Worm (Caenorhabditis elegans): Measurements from ENCODE around the gene srh-16.

srh-16 gene

ce11 chrV:12251041-12251440 lies 40.6 kb upstream of the srh-16 start, which contains the start of gene T04H1.5:
Gene T04H1.5 (plus strand): TSS chrV:12251341.
- TF ChIP-seq fkh-8 (tag; optimal IDR thresholded peaks at IDR 0.05) (no peak), sup-37 (GFP tag; optimal IDR thresholded peaks at IDR 0.05) (no peak), ceh-82 (tag; optimal IDR thresholded peaks at IDR 0.05) (no peak), irx-1 (tag; optimal IDR thresholded peaks at IDR 0.05) (no peak), nhr-20 (tag; optimal IDR thresholded peaks at IDR 0.05) (no peak), ztf-11 (tag; optimal IDR thresholded peaks at IDR 0.05) (no peak), efl-1 (optimal IDR thresholded peaks at IDR 0.05) (no peak), efl-1 (GFP tag; optimal IDR thresholded peaks at IDR 0.05 in 1 of 2) (no peak), lin-13 (GFP tag; optimal IDR thresholded peaks at IDR 0.05) (no peak), ceh-8 (GFP tag; optimal IDR thresholded peaks at IDR 0.05) (no peak), blmp-1 (tag; optimal IDR thresholded peaks at IDR 0.05) (no peak), sox-4 (tag; optimal IDR thresholded peaks at IDR 0.05) (no peak), aha-1 (tag; optimal IDR thresholded peaks at IDR 0.05) (no peak), unc-130 (tag; optimal IDR thresholded peaks at IDR 0.05) (no peak), elt-3 (tag; optimal IDR thresholded peaks at IDR 0.05) (no peak), unc-86 (tag; optimal IDR thresholded peaks at IDR 0.05) (no peak)

DNA sequence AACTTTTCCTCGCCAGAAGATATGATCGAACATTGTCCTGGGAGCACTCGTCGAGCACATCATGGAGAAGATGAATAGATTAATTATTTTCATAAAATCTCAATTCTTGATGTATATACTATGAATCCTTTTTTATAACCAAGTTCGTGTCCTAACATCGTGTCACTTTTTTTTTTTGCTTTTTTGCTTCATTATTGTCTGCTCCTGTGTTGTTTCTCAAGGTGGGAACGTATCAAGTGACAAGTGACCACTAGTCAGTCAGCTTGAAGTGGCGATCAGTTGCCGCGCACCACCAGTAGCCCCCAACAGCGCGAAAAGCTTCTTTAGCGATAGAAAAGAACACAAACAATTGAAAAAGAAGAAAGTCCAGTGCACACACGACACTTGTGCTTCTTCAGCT lies 39.4 kb upstream of the srh-16 start, which contains the start of gene lrx-1:
Gene lrx-1, plus strand, starts transcription at position 301 of the 400 bp plus-strand sequence.
- no peak for TF ChIP-seq pqm-1 (tag; optimal IDR thresholded peaks at IDR 0.05)
- no peak for TF ChIP-seq grh-1 (GFP tag; IDR thresholded peaks at IDR 0.05)
- no peak for TF ChIP-seq aly-2 (tag; optimal IDR thresholded peaks at IDR 0.05)
- no peak for TF ChIP-seq nhr-20 (tag; optimal IDR thresholded peaks at IDR 0.05)
- TF ChIP-seq ceh-90 (tag; optimal IDR thresholded peaks at IDR 0.05): no peak

ce11 chrV:12255343-12255742 lies 36.3 kb upstream of the srh-16 start, which contains the start of gene T04H1.12:
Gene T04H1.12 (plus strand): TSS chrV:12255643.
- TF ChIP-seq nhr-20 (tag; optimal IDR thresholded peaks at IDR 0.05) (no peak), aly-2 (tag; optimal IDR thresholded peaks at IDR 0.05) (no peak), nhr-71 (tag; optimal IDR thresholded peaks at IDR 0.05) (no peak), sox-4 (tag; optimal IDR thresholded peaks at IDR 0.05) (no peak), tlp-1 (tag; optimal IDR thresholded peaks at IDR 0.05) (no peak), elt-2 (tag; optimal IDR thresholded peaks at IDR 0.05) (no peak), dpl-1 (GFP tag; optimal IDR thresholded peaks at IDR 0.05) (no peak), blmp-1 (tag; optimal IDR thresholded peaks at IDR 0.05) (no peak), nhr-28 (tag; optimal IDR thresholded peaks at IDR 0.05) (no peak), hpl-2 (GFP tag; optimal IDR thresholded peaks at IDR 0.05) (no peak), skn-1 (tag; optimal IDR thresholded peaks at IDR 0.05) (no peak), pag-3 (tag; optimal IDR thresholded peaks at IDR 0.05; ENCODE audit: borderline replicate concordance, insufficient read depth) (no peak), alr-1 (tag; optimal IDR thresholded peaks at IDR 0.05; ENCODE audit: borderline replicate concordance) (no peak), snpc-4 (tag; optimal IDR thresholded peaks at IDR 0.05) (no peak)

ce11 chrV:12256398-12256797 lies 35.3 kb upstream of the srh-16 start, which contains the start of gene ugt-55:
Gene ugt-55 (plus strand): TSS chrV:12256698.
- TF ChIP-seq irx-1 (tag; optimal IDR thresholded peaks at IDR 0.05) (no peak), nhr-85 (tag) (peak; percentile 45)

ce11 chrV:12258922-12259321 lies 32.7 kb upstream of the srh-16 start, which contains the start of gene ugt-56:
Gene ugt-56 (plus strand): TSS chrV:12258982.
- TF ChIP-seq ceh-8 (GFP tag; optimal IDR thresholded peaks at IDR 0.05): no peak
- TF ChIP-seq ama-1 (optimal IDR thresholded peaks at IDR 0.05): no peak
- no peak for TF ChIP-seq sup-37 (GFP tag; optimal IDR thresholded peaks at IDR 0.05)
- TF ChIP-seq sptf-1 (tag; optimal IDR thresholded peaks at IDR 0.05): no peak
- TF ChIP-seq dsc-1 (tag; optimal IDR thresholded peaks at IDR 0.05): peak; percentile 40
- peak; percentile 13 for TF ChIP-seq fkh-8 (tag; optimal IDR thresholded peaks at IDR 0.05)
- TF ChIP-seq pax-3 (tag; optimal IDR thresholded peaks at IDR 0.05): peak; percentile 28
- no peak for TF ChIP-seq mep-1 (tag; optimal IDR thresholded peaks at IDR 0.05)
- no peak for TF ChIP-seq fkh-4 (tag; optimal IDR thresholded peaks at IDR 0.05; ENCODE audit: borderline replicate concordance)

Data from whole organism, L1 larva.